Fruit fly (Drosophila melanogaster) whole organism, prepupa: ENCODE data around the gene ort.

Experiments used
- CG11762 ChIP-seq: fragments of 200-800 bp; sonication (Bioruptor generic); optimal IDR thresholded peaks from 3 replicates; lab custom pipeline; 2016; ENCODE audit warnings: missing biosample characterization, missing genetic modification characterization; ENCODE audit not compliant: insufficient read depth
- ss ChIP-seq, 2 experiments: fragments of 200-800 bp; sonication (Bioruptor generic); optimal IDR thresholded peaks; 2 replicates in 1 of 2; 3 replicates in 1 of 2; lab custom pipeline; 2017 to 2018; ENCODE audit warnings: mild to moderate bottlenecking in 2 of 2, missing biosample characterization in 2 of 2, missing genetic modification characterization in 2 of 2, moderate library complexity in 1 of 2

DNA sequence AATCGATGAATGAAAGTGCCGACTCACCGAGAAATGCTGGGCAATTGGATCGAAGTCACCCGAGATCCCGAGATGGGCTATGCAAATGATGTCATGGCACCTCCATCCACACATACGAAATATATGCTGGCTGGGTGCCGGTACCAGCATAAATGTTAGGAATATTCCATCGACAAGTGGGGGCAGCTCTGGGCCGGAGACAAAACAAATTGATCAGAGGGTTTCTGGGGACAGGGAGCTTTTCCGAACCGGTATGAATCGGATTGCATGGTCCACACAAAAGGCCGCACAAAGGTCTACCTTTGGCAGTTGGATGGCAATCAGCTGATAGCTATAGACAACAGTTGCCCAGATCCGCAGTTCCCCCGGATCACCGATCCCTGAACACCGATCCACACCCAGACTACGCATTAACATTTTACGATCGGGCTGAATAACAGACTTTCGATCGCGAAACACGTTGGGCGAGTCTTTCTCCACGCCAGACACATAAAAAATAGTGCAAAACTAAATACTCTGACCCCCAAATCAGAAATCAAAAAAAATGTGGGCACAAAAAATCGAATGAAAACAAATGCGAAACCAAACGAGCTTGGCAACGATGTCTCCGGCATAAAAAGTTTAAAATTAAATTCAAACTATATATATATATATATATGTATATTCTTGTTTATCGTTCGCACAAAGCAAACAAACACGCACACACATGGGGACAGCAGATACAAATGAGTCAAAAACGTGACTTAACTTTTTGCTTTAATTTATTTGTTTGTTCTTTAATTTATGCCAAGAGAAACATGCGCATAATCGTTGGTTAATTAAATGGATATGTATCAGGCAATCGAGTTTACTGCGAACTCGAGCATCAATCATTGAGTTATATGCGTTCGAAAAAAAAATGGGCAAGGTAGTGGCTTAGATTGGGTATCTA is 34.0 kb upstream of the ort start:
- peak in 1 of 2 experiments; percentile 27 for TF ChIP-seq ss (GFP tag; optimal IDR thresholded peaks at IDR 0.05; lab: Kevin White, UChicago)
- no peak for TF ChIP-seq CG11762 (GFP tag; lab: Kevin White, UChicago)
